Worm (Caenorhabditis elegans): ENCODE data around the gene srbc-48.

Gene srbc-48

DNA sequence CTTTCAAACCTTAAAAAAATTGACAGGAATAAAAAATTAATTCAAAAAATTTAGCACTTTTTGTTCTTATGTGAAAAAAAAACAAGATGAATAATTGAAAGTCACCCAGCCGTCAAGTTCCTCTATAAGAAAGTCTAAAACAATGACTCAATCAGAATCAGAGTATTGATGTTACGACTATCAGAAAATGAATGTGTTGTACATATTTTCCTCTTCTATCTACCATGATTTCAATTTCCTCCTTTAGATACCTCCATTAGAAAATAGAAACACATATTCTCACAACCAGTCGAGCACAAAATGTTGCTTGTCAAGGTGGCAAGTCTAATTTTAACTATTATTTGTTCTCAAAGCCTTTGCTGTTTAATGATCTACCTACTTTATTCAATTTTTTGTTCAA is at the start of gene srbc-48:
Gene srbc-48, plus strand, starts transcription at position 301 of the 400 bp plus-strand sequence.
- TF ChIP-seq tab-1 (GFP tag; IDR thresholded peaks at IDR 0.05) (no peak), klf-2 (GFP tag; conservative IDR thresholded peaks at IDR 0.05) (no peak), flt-1 (GFP tag; IDR thresholded peaks at IDR 0.05) (no peak), ztf-23 (GFP tag; IDR thresholded peaks at IDR 0.05) (no peak), cog-1 (tag; optimal IDR thresholded peaks at IDR 0.05) (no peak), ztf-29 (GFP tag; IDR thresholded peaks at IDR 0.05) (no peak)

ce11 chrV:15773141-15773540 is 46.9 kb upstream of the srbc-48 start, which contains the start of gene nhr-60:
nhr-60 (minus strand) TSS chrV:15773241.
- TF ChIP-seq cog-1 (tag; optimal IDR thresholded peaks at IDR 0.05) (no peak), flt-1 (GFP tag; IDR thresholded peaks at IDR 0.05) (no peak), ztf-29 (GFP tag; IDR thresholded peaks at IDR 0.05) (no peak), klf-2 (GFP tag; conservative IDR thresholded peaks at IDR 0.05) (no peak), ztf-23 (GFP tag; IDR thresholded peaks at IDR 0.05) (no peak), med-1 (GFP tag; optimal IDR thresholded peaks at IDR 0.05; ENCODE audit: insufficient read depth) (no peak), T22C8.4 (GFP tag; IDR thresholded peaks at IDR 0.05) (no peak), tab-1 (GFP tag; IDR thresholded peaks at IDR 0.05) (no peak), ref-1 (GFP tag; conservative IDR thresholded peaks at IDR 0.05) (no peak)

DNA sequence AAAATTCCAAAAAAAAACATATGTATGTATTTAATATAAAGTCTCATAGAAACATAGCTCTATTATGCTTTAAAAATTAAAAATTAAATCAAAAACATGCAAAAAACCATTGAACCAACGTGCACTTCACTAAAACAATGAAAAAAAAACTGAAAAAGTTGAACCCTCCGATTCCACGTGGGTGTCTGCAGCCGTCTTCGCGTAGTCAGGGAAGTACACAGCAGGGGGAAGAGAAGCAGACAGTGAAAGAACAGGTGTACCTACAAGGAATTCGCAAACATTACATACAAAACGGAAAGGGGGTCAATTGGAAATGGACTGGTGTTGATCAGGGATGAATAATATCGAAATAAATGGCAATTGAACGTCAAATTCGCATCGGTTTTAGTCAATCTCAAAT is 46.1 kb upstream of the srbc-48 start:
- no peak for TF ChIP-seq ztf-29 (GFP tag; IDR thresholded peaks at IDR 0.05)
- no peak for TF ChIP-seq cog-1 (tag; optimal IDR thresholded peaks at IDR 0.05)
- TF ChIP-seq flt-1 (GFP tag; IDR thresholded peaks at IDR 0.05): no peak
- TF ChIP-seq ztf-23 (GFP tag; IDR thresholded peaks at IDR 0.05): no peak
- no peak for TF ChIP-seq T22C8.4 (GFP tag; IDR thresholded peaks at IDR 0.05)
- no peak for TF ChIP-seq tab-1 (GFP tag; IDR thresholded peaks at IDR 0.05)
- TF ChIP-seq ref-1 (GFP tag; conservative IDR thresholded peaks at IDR 0.05): no peak
- TF ChIP-seq med-1 (GFP tag; optimal IDR thresholded peaks at IDR 0.05; ENCODE audit: insufficient read depth): no peak
- no peak for TF ChIP-seq klf-2 (GFP tag; conservative IDR thresholded peaks at IDR 0.05)

- no peak for TF ChIP-seq ztf-23 (GFP tag; IDR thresholded peaks at IDR 0.05)
- no peak for TF ChIP-seq ztf-29 (GFP tag; IDR thresholded peaks at IDR 0.05)
- TF ChIP-seq tab-1 (GFP tag; IDR thresholded peaks at IDR 0.05): no peak
- TF ChIP-seq flt-1 (GFP tag; IDR thresholded peaks at IDR 0.05): no peak
- TF ChIP-seq klf-2 (GFP tag; conservative IDR thresholded peaks at IDR 0.05): no peak
- TF ChIP-seq T22C8.4 (GFP tag; IDR thresholded peaks at IDR 0.05): no peak
- no peak for TF ChIP-seq cog-1 (tag; optimal IDR thresholded peaks at IDR 0.05)
- no peak for TF ChIP-seq ref-1 (GFP tag; conservative IDR thresholded peaks at IDR 0.05)
- TF ChIP-seq med-1 (GFP tag; optimal IDR thresholded peaks at IDR 0.05; ENCODE audit: insufficient read depth): no peak
These were observed 43.4 kb upstream of the srbc-48 start, which contains the start of gene nhr-283 for ce11 chrV:15776651-15777050. nhr-283 (minus strand) TSS chrV:15776751.

DNA sequence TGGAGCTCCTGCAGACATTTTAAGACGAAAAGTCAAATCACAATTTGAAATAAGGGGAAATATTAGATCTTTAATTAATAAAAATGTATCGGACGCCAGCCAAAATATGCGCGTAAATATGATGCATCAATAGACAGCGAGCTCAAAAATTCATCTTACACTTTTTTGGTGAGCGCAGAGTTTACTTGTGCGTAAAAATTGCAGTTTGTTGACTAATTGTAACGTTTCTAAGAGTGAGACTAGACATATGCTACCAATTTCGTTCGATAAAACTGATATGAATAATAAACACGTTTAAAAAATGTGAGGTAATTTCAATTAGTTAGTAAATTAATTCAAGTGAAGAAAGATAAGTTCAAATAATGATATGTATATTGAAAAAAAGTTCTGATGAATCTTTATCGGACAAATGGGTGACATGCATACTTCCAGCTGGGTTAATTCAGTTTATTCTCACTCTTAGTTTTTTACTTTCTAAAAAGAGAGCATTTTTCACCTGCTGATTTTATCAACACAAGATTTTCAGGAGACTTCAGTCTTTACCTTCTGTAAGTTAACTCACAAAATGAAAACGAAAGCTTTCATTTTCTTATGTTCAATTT is 40.9 kb upstream of the srbc-48 start, which contains the start of the genes nhr-285 and irld-52:
Gene nhr-285, minus strand, starts transcription at position 101 of the 602 bp plus-strand sequence.
Gene irld-52, plus strand, starts transcription at position 552 of the 602 bp plus-strand sequence.
- TF ChIP-seq med-1 (GFP tag; optimal IDR thresholded peaks at IDR 0.05; ENCODE audit: insufficient read depth) (no peak), T22C8.4 (GFP tag; IDR thresholded peaks at IDR 0.05) (no peak), cog-1 (tag; optimal IDR thresholded peaks at IDR 0.05) (no peak), ref-1 (GFP tag; conservative IDR thresholded peaks at IDR 0.05) (no peak), klf-2 (GFP tag; conservative IDR thresholded peaks at IDR 0.05) (no peak), tab-1 (GFP tag; IDR thresholded peaks at IDR 0.05) (no peak), ztf-29 (GFP tag; IDR thresholded peaks at IDR 0.05) (no peak)

DNA sequence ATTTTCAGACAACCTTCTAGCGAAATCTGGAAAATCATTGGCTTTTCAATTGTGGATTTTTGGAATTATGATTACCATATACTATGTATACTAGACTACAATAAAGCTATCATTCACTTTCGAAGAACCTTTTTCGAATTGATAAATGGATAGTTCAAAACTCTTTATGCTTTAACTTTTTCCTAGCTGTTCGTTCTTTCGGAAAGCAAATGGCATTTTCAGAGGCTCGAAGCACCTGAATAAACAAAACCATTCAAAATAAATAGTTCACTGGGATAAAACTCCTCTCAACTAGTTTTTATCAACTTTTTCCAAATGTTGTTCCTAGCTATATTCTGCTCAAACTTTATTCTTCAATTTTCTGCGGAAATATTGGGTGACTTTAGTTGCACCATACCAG is 39.0 kb upstream of the srbc-48 start, which contains the start of gene T26E4.2:
Gene T26E4.2, plus strand, starts transcription at position 301 of the 400 bp plus-strand sequence.
- TF ChIP-seq med-1 (GFP tag; optimal IDR thresholded peaks at IDR 0.05; ENCODE audit: insufficient read depth) (no peak), ztf-29 (GFP tag; IDR thresholded peaks at IDR 0.05) (no peak), ztf-23 (GFP tag; IDR thresholded peaks at IDR 0.05) (no peak)

DNA sequence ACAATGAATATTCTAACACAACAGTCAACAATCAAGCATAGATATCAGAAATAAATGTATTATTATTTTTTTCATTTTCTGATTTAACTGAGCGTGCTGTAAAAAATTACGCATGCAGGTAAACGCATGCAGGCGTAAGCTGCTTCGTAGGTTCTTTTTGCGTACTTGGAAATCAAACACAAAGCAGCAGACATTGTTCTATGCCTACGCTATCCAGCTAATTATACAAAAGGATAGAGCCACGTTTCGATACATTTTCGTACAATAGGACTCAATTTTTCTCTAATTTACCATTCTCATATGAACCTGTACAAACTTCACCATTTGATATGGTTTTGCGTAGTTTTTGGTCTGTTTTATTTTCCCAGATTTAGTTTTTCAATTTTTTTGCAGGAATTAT is 37.6 kb upstream of the srbc-48 start, which contains the start of gene T26E4.3:
Gene T26E4.3, plus strand, starts transcription at position 301 of the 400 bp plus-strand sequence.
- TF ChIP-seq med-1 (GFP tag; optimal IDR thresholded peaks at IDR 0.05; ENCODE audit: insufficient read depth) (no peak), tab-1 (GFP tag; IDR thresholded peaks at IDR 0.05) (no peak), ztf-29 (GFP tag; IDR thresholded peaks at IDR 0.05) (no peak), ztf-23 (GFP tag; IDR thresholded peaks at IDR 0.05) (no peak), klf-2 (GFP tag; conservative IDR thresholded peaks at IDR 0.05) (no peak), cog-1 (tag; optimal IDR thresholded peaks at IDR 0.05) (no peak), flt-1 (GFP tag; IDR thresholded peaks at IDR 0.05) (no peak), ref-1 (GFP tag; conservative IDR thresholded peaks at IDR 0.05) (no peak), T22C8.4 (GFP tag; IDR thresholded peaks at IDR 0.05) (no peak)

DNA sequence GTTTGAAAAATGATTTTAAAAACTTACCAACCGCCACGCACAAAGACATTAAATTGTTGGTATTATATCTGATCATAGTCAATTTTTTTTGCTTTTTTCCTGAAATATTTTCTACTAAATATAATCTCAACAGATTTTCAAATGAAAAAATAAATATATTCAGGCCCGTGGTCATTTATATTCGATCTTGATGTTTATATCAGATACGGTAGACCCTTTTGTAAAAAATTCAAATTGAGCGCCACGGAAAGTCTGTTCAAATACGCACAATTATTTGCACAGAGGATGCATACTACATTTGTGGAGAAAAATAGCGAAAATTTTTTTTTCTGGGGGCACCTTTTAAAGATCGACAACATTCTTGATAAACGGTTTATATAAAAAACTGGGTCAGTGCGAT is 27.7 kb upstream of the srbc-48 start, which contains the start of gene T26E4.4:
Gene T26E4.4, minus strand, starts transcription at position 101 of the 400 bp plus-strand sequence.
- TF ChIP-seq ztf-29 (GFP tag; IDR thresholded peaks at IDR 0.05): no peak
- TF ChIP-seq flt-1 (GFP tag; IDR thresholded peaks at IDR 0.05): no peak
- TF ChIP-seq ref-1 (GFP tag; conservative IDR thresholded peaks at IDR 0.05): no peak
- TF ChIP-seq cog-1 (tag; optimal IDR thresholded peaks at IDR 0.05): no peak
- no peak for TF ChIP-seq ztf-23 (GFP tag; IDR thresholded peaks at IDR 0.05)
- TF ChIP-seq klf-2 (GFP tag; conservative IDR thresholded peaks at IDR 0.05): no peak
- no peak for TF ChIP-seq med-1 (GFP tag; optimal IDR thresholded peaks at IDR 0.05; ENCODE audit: insufficient read depth)
- no peak for TF ChIP-seq T22C8.4 (GFP tag; IDR thresholded peaks at IDR 0.05)
- TF ChIP-seq tab-1 (GFP tag; IDR thresholded peaks at IDR 0.05): no peak

ce11 chrV:15793270-15793669 is 26.8 kb upstream of the srbc-48 start, which contains the start of gene T26E4.7:
T26E4.7 (plus strand) TSS chrV:15793570.
- TF ChIP-seq ztf-29 (GFP tag; IDR thresholded peaks at IDR 0.05) (no peak), ref-1 (GFP tag; conservative IDR thresholded peaks at IDR 0.05) (no peak), cog-1 (tag; optimal IDR thresholded peaks at IDR 0.05) (no peak), klf-2 (GFP tag; conservative IDR thresholded peaks at IDR 0.05) (no peak), T22C8.4 (GFP tag; IDR thresholded peaks at IDR 0.05) (no peak), med-1 (GFP tag; optimal IDR thresholded peaks at IDR 0.05; ENCODE audit: insufficient read depth) (no peak), flt-1 (GFP tag; IDR thresholded peaks at IDR 0.05) (no peak), tab-1 (GFP tag; IDR thresholded peaks at IDR 0.05) (no peak), ztf-23 (GFP tag; IDR thresholded peaks at IDR 0.05) (no peak)
